Worm (Caenorhabditis elegans): Measurements from ENCODE around the gene cpsf-2.

DNA sequence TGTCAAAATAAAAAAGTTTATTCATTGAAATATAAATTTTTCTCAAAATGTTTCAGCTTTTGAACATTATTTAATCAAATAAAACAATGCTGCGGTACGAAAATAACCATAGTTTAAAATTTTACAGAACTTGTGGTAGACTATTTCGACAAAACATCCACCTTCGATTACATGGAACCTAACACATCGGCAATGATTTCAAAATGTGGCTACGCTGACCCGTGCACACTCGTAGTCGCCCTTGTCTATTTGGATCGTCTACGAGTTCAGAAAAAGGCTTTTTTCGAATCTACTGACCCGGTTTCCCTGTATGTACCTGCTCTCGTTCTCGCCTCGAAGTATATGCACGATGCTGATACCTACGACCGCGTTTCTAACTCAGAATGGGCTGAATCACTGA lies 18.1 kb downstream of the cpsf-2 start:
- TF ChIP-seq fos-1 (tag; optimal IDR thresholded peaks at IDR 0.05) (no peak), elt-2 (tag; optimal IDR thresholded peaks at IDR 0.05) (no peak), nhr-76 (tag; optimal IDR thresholded peaks at IDR 0.05) (no peak), rnt-1 (tag; optimal IDR thresholded peaks at IDR 0.05) (no peak), lin-13 (GFP tag; optimal IDR thresholded peaks at IDR 0.05) (no peak), pag-3 (tag; optimal IDR thresholded peaks at IDR 0.05; ENCODE audit: borderline replicate concordance, insufficient read depth) (no peak), unc-62 (GFP tag; optimal IDR thresholded peaks at IDR 0.05) (no peak), efl-1 (optimal IDR thresholded peaks at IDR 0.05) (no peak), efl-1 (GFP tag; optimal IDR thresholded peaks at IDR 0.05 in 1 of 2) (no peak), nhr-28 (tag; optimal IDR thresholded peaks at IDR 0.05) (no peak), nhr-12 (tag; optimal IDR thresholded peaks at IDR 0.05) (no peak), skn-1 (tag; optimal IDR thresholded peaks at IDR 0.05) (no peak), jun-1 (tag; optimal IDR thresholded peaks at IDR 0.05) (no peak), lsy-2 (tag; optimal IDR thresholded peaks at IDR 0.05) (no peak), tbx-2 (tag; optimal IDR thresholded peaks at IDR 0.05) (no peak)
